Fruit fly (Drosophila melanogaster) whole organism, prepupa: Measurements from ENCODE around the gene Awh.

Experiments used
- CG32006 ChIP-seq: fragments of 200-800 bp; sonication (Bioruptor generic); optimal IDR thresholded peaks from 3 replicates; lab custom pipeline; 2017; ENCODE audit warnings: missing biosample characterization, mild to moderate bottlenecking, missing genetic modification characterization
- CG6808 ChIP-seq: fragments of 200-800 bp; sonication (Bioruptor generic); optimal IDR thresholded peaks from 3 replicates; lab custom pipeline; 2017; ENCODE audit warnings: missing biosample characterization, missing genetic modification characterization, mild to moderate bottlenecking, moderate library complexity, missing genetic modification reagents
- CG6854 ChIP-seq: fragments of 200-800 bp; sonication (Bioruptor generic); optimal IDR thresholded peaks from 2 replicates; lab custom pipeline; 2017; ENCODE audit warnings: missing biosample characterization, mild to moderate bottlenecking, missing genetic modification characterization
- Eip75B ChIP-seq: fragments of 200-800 bp; sonication (Bioruptor generic); optimal IDR thresholded peaks from 3 replicates; lab custom pipeline; 2016; ENCODE audit warnings: missing biosample characterization, missing genetic modification characterization
- Ets21C ChIP-seq: fragments of 200-800 bp; sonication (Bioruptor generic); optimal IDR thresholded peaks from 3 replicates; lab custom pipeline; 2016; ENCODE audit warnings: missing biosample characterization, missing genetic modification characterization
- Hr39 ChIP-seq: fragments of 200-800 bp; sonication (Bioruptor generic); optimal IDR thresholded peaks from 2 replicates; lab custom pipeline; 2016; ENCODE audit warnings: missing biosample characterization, missing genetic modification characterization
- Hr4 ChIP-seq: fragments of 200-800 bp; sonication (Bioruptor generic); optimal IDR thresholded peaks from 3 replicates; lab custom pipeline; 2016; ENCODE audit warnings: missing biosample characterization, missing genetic modification characterization
- Sox102F ChIP-seq: fragments of 200-800 bp; sonication (Bioruptor generic); optimal IDR thresholded peaks from 2 replicates; lab custom pipeline; 2016; ENCODE audit warnings: missing biosample characterization, mild to moderate bottlenecking, missing genetic modification characterization

DNA sequence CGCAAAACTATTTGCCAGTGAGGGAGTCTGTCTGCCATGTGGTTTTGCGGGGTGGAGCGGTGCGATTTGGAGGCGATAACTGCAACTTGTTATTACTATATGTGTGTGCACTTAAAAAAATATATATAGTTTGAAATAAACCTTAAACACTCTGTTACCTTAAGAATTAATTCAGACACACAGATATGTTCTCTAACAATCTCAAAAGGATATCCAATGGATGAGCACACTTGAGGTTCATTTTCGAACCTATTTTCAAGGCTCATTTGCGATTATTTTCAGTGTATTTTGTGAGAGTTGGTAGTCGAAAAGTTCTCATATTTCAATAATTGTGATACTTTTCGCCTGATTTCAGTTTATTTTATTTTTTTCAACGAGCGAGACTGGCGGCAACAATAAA, 36.0 kb downstream of the Awh start:
- TF ChIP-seq CG6808: no peak
- no peak for TF ChIP-seq Eip75B (GFP tag; lab: Kevin White, UChicago)
- TF ChIP-seq CG6854 (GFP tag; lab: Kevin White, UChicago): no peak
- no peak for TF ChIP-seq Hr39
- no peak for TF ChIP-seq CG32006 (GFP tag; lab: Kevin White, UChicago)
- no peak for TF ChIP-seq Sox102F (GFP tag; lab: Kevin White, UChicago)
- TF ChIP-seq Ets21C: no peak
- TF ChIP-seq Hr4 (GFP tag; lab: Kevin White, UChicago): no peak
